Fruit fly (Drosophila melanogaster) whole organism, wandering third instar larva: ENCODE results near the gene vers.

Experiments
- Abd-B ChIP-seq: fragments of >200 bp; optimal IDR thresholded peaks from 2 replicates; lab custom pipeline; 2017; ENCODE audit warnings: missing biosample characterization, missing genetic modification characterization
- CG32264 ChIP-seq: fragments of 200-800 bp; sonication (Bioruptor generic); optimal IDR thresholded peaks from 2 replicates; lab custom pipeline; 2016; ENCODE audit warnings: missing biosample characterization, missing genetic modification characterization
- CG9705 ChIP-seq: fragments of 200-800 bp; sonication (Bioruptor generic); optimal IDR thresholded peaks from 2 replicates; lab custom pipeline; 2018; ENCODE audit warnings: missing biosample characterization, mild to moderate bottlenecking, missing genetic modification characterization
- CrebA ChIP-seq: fragments of 200-800 bp; sonication (Bioruptor generic); optimal IDR thresholded peaks from 2 replicates; lab custom pipeline; 2016; ENCODE audit warnings: missing biosample characterization, mild to moderate bottlenecking, missing genetic modification characterization, borderline replicate concordance
- Dfd ChIP-seq: fragments of >200 bp; optimal IDR thresholded peaks from 2 replicates; lab custom pipeline; 2017; ENCODE audit warnings: missing biosample characterization, missing genetic modification characterization
- Dif ChIP-seq: fragments of 200-275, 200-300 bp; sonication (Bioruptor generic); optimal IDR thresholded peaks from 2 replicates; lab custom pipeline; 2018; ENCODE audit warnings: missing biosample characterization, missing genetic modification characterization; ENCODE audit not compliant: partially characterized antibody
- GATAd ChIP-seq: sonication (Bioruptor generic); optimal IDR thresholded peaks from 2 replicates; lab custom pipeline; 2016; ENCODE audit warnings: missing biosample characterization, missing genetic modification characterization
- HLH106 ChIP-seq: fragments of 200-800 bp; optimal IDR thresholded peaks from 3 replicates; lab custom pipeline; 2019; ENCODE audit warnings: missing biosample characterization, mild to moderate bottlenecking, missing genetic modification characterization, moderate library complexity
- Hnf4 ChIP-seq: fragments of 200-800 bp; sonication (Bioruptor generic); optimal IDR thresholded peaks from 2 replicates; lab custom pipeline; 2016; ENCODE audit warnings: missing biosample characterization, mild to moderate bottlenecking, missing genetic modification characterization
- Hr78 ChIP-seq: fragments of >200 bp; optimal IDR thresholded peaks from 2 replicates; lab custom pipeline; 2017; ENCODE audit warnings: missing biosample characterization, missing genetic modification characterization
- Hr83 ChIP-seq: fragments of 200-300 bp; sonication (Bioruptor generic); optimal IDR thresholded peaks from 2 replicates; lab custom pipeline; 2016; ENCODE audit warnings: missing biosample characterization, mild to moderate bottlenecking, missing genetic modification characterization, moderate library complexity; ENCODE audit not compliant: poor library complexity, severe bottlenecking
- Jra ChIP-seq: sonication (Bioruptor generic); optimal IDR thresholded peaks from 2 replicates; lab custom pipeline; 2016; ENCODE audit warnings: missing biosample characterization, missing genetic modification characterization
- Mio ChIP-seq: sonication (Bioruptor generic); optimal IDR thresholded peaks from 2 replicates; lab custom pipeline; 2016; ENCODE audit warnings: missing biosample characterization, missing genetic modification characterization
- Myc ChIP-seq: fragments of >200 bp; optimal IDR thresholded peaks from 2 replicates; lab custom pipeline; 2017
- N ChIP-seq: fragments of >200 bp; optimal IDR thresholded peaks from 2 replicates; lab custom pipeline; 2018; ENCODE audit warnings: missing biosample characterization, missing external identifiers, missing genetic modification characterization
- OdsH ChIP-seq: fragments of 200-800 bp; sonication (Bioruptor generic); optimal IDR thresholded peaks from 2 replicates; lab custom pipeline; 2016; ENCODE audit warnings: missing biosample characterization, mild to moderate bottlenecking, missing genetic modification characterization
- Rel ChIP-seq, 2 experiments: fragments of 200-800 bp; sonication (Bioruptor generic) in 1 of 2; optimal IDR thresholded peaks; 2 replicates in 1 of 2; 3 replicates in 1 of 2; lab custom pipeline; 2016 to 2019; ENCODE audit warnings: mild to moderate bottlenecking in 2 of 2, missing biosample characterization in 2 of 2, missing genetic modification characterization in 2 of 2, moderate library complexity in 1 of 2
- Sp1 ChIP-seq: fragments of 200-800 bp; sonication (Bioruptor generic); optimal IDR thresholded peaks from 3 replicates; lab custom pipeline; 2019; ENCODE audit warnings: missing biosample characterization, mild to moderate bottlenecking, missing genetic modification characterization, moderate library complexity
- Vsx2 ChIP-seq: fragments of 200-300, 225-300 bp; sonication (Bioruptor generic); optimal IDR thresholded peaks from 2 replicates; lab custom pipeline; 2018; ENCODE audit warnings: missing biosample characterization, missing genetic modification characterization; ENCODE audit not compliant: partially characterized antibody
- br ChIP-seq: fragments of 200-800 bp; sonication (Bioruptor generic); optimal IDR thresholded peaks from 2 replicates; lab custom pipeline; 2016; ENCODE audit warnings: missing biosample characterization, missing genetic modification characterization
- brk ChIP-seq: fragments of 200-800 bp; sonication (Bioruptor generic); optimal IDR thresholded peaks from 2 replicates; lab custom pipeline; 2016; ENCODE audit warnings: missing biosample characterization, mild to moderate bottlenecking, missing genetic modification characterization
- dl ChIP-seq, 2 experiments: fragments of 175-275, 200-275 bp in 1 of 2; fragments of 200-275 bp in 1 of 2; sonication (Bioruptor generic); optimal IDR thresholded peaks; lab custom pipeline; 2018; ENCODE audit warnings: mild to moderate bottlenecking in 2 of 2, missing biosample characterization in 2 of 2, missing genetic modification characterization in 2 of 2, moderate library complexity in 2 of 2; ENCODE audit not compliant: partially characterized antibody in 2 of 2, insufficient read depth in 1 of 2
- dmrt93B ChIP-seq: fragments of 200-800 bp; sonication (Bioruptor generic); optimal IDR thresholded peaks from 2 replicates; lab custom pipeline; 2018; ENCODE audit warnings: missing biosample characterization, mild to moderate bottlenecking, missing genetic modification characterization
- dsf ChIP-seq: sonication (Bioruptor generic); optimal IDR thresholded peaks from 2 replicates; lab custom pipeline; 2016; ENCODE audit warnings: missing biosample characterization, missing genetic modification characterization, borderline replicate concordance
- ey ChIP-seq: fragments of 200-800 bp; sonication (Bioruptor generic); optimal IDR thresholded peaks from 2 replicates; lab custom pipeline; 2016; ENCODE audit warnings: missing biosample characterization, missing genetic modification characterization
- foxo ChIP-seq, 2 experiments: fragments of 200-800 bp; sonication (Bioruptor generic); optimal IDR thresholded peaks; 2 replicates in 1 of 2; 3 replicates in 1 of 2; lab custom pipeline; 2016 to 2017; ENCODE audit warnings: missing biosample characterization in 2 of 2, missing genetic modification characterization in 2 of 2
- fru ChIP-seq: fragments of 200-800 bp; sonication (Bioruptor generic); optimal IDR thresholded peaks from 3 replicates; lab custom pipeline; 2016; ENCODE audit warnings: missing biosample characterization, mild to moderate bottlenecking, missing genetic modification characterization
- h ChIP-seq: fragments of 200-800 bp; sonication (Bioruptor generic); optimal IDR thresholded peaks from 3 replicates; lab custom pipeline; 2016; ENCODE audit warnings: missing biosample characterization, mild to moderate bottlenecking, missing genetic modification characterization
- jim ChIP-seq: fragments of 175-275, 200-325 bp; sonication (Bioruptor generic); optimal IDR thresholded peaks from 2 replicates; lab custom pipeline; 2016; ENCODE audit warnings: missing biosample characterization, mild to moderate bottlenecking, missing genetic modification characterization
- lola ChIP-seq: fragments of >200 bp; optimal IDR thresholded peaks from 2 replicates; lab custom pipeline; 2017; ENCODE audit warnings: missing biosample characterization, missing genetic modification characterization
- pan ChIP-seq: fragments of >200 bp; optimal IDR thresholded peaks from 2 replicates; lab custom pipeline; 2017
- psq ChIP-seq: fragments of 200-800 bp; sonication (Bioruptor generic); optimal IDR thresholded peaks from 3 replicates; lab custom pipeline; 2017; ENCODE audit warnings: missing biosample characterization, mild to moderate bottlenecking, missing genetic modification characterization, moderate library complexity
- rgr ChIP-seq: fragments of 200-800 bp; sonication (Bioruptor generic); optimal IDR thresholded peaks from 3 replicates; lab custom pipeline; 2016; ENCODE audit warnings: missing biosample characterization, mild to moderate bottlenecking, missing genetic modification characterization
- sage ChIP-seq: fragments of 200-800 bp; sonication (Bioruptor generic); optimal IDR thresholded peaks from 2 replicates; lab custom pipeline; 2016; ENCODE audit warnings: missing biosample characterization, mild to moderate bottlenecking, missing genetic modification characterization
- sv ChIP-seq: fragments of 200-800 bp; sonication (Bioruptor generic); optimal IDR thresholded peaks from 3 replicates; lab custom pipeline; 2016; ENCODE audit warnings: missing biosample characterization, missing genetic modification characterization
- tai ChIP-seq: sonication (Bioruptor generic); optimal IDR thresholded peaks from 2 replicates; lab custom pipeline; 2016; ENCODE audit warnings: missing biosample characterization, missing genetic modification characterization
- usp ChIP-seq: fragments of >200 bp; optimal IDR thresholded peaks from 2 replicates; lab custom pipeline; 2017; ENCODE audit warnings: missing biosample characterization, missing genetic modification characterization
- woc ChIP-seq: sonication (Bioruptor generic); optimal IDR thresholded peaks from 2 replicates; lab custom pipeline; 2016; ENCODE audit warnings: missing biosample characterization, mild to moderate bottlenecking, missing genetic modification characterization

Gene vers

dm6 chr3L:12090184-12090897, 25.6 kb upstream of the vers start:
- TF ChIP-seq Dfd (GFP tag; lab: Kevin White, UChicago): no peak
- peak; percentile 38 for TF ChIP-seq HLH106 (tag; lab: Kevin White, UChicago)
- TF ChIP-seq sage (GFP tag; lab: Kevin White, UChicago): no peak
- TF ChIP-seq dsf (GFP tag; lab: Kevin White, UChicago): no peak
- TF ChIP-seq CG9705 (GFP tag; lab: Kevin White, UChicago): no peak
- TF ChIP-seq h: peak; percentile 25
- TF ChIP-seq rgr (GFP tag; lab: Kevin White, UChicago): peak; percentile 25
- peak; percentile 4 for TF ChIP-seq fru
- peak; percentile 3 for TF ChIP-seq woc (GFP tag; lab: Kevin White, UChicago)
- no peak for TF ChIP-seq br (GFP tag; lab: Kevin White, UChicago)
- peak; percentile 9 for TF ChIP-seq OdsH (GFP tag; lab: Kevin White, UChicago)
- TF ChIP-seq Sp1 (GFP tag; lab: Kevin White, UChicago): peak; percentile 49
- TF ChIP-seq Mio (GFP tag; lab: Kevin White, UChicago): no peak
- no peak for TF ChIP-seq usp (GFP tag; lab: Kevin White, UChicago)
- peak in 1 of 2 experiments; percentile 23 for TF ChIP-seq foxo (GFP tag; optimal IDR thresholded peaks at IDR 0.05; lab: Kevin White, UChicago)
- TF ChIP-seq Hnf4 (GFP tag; lab: Kevin White, UChicago): no peak
- TF ChIP-seq lola (GFP tag; lab: Kevin White, UChicago): no peak
- TF ChIP-seq pan (lab: Kevin White, UChicago): no peak
- TF ChIP-seq sv (GFP tag; lab: Kevin White, UChicago): no peak
- no peak for TF ChIP-seq Rel (GFP tag; optimal IDR thresholded peaks at IDR 0.05; lab: Kevin White, UChicago)
- TF ChIP-seq Rel (tag; optimal IDR thresholded peaks at IDR 0.05; lab: Kevin White, UChicago): peak; percentile 89
- TF ChIP-seq GATAd: no peak
- TF ChIP-seq Hr83 (GFP tag; lab: Kevin White, UChicago): no peak
- no peak for TF ChIP-seq Vsx2
- no peak for TF ChIP-seq dl (GFP tag; optimal IDR thresholded peaks at IDR 0.05; lab: Kevin White, UChicago; ENCODE audit: insufficient read depth in 1 of 2, partially characterized antibody in 2 of 2)
- no peak for TF ChIP-seq Dif (GFP tag; lab: Kevin White, UChicago)
- TF ChIP-seq Myc (lab: Kevin White, UChicago): no peak
- peak; percentile 16 for TF ChIP-seq ey (GFP tag; lab: Kevin White, UChicago)
- no peak for TF ChIP-seq N (GFP tag; lab: Kevin White, UChicago)
- no peak for TF ChIP-seq Hr78 (GFP tag; lab: Kevin White, UChicago)
- TF ChIP-seq brk (GFP tag; lab: Kevin White, UChicago): no peak
- no peak for TF ChIP-seq jim (GFP tag; lab: Kevin White, UChicago)
- no peak for TF ChIP-seq tai (GFP tag; lab: Kevin White, UChicago)
- no peak for TF ChIP-seq CrebA (GFP tag; lab: Kevin White, UChicago)
- TF ChIP-seq psq (GFP tag; lab: Kevin White, UChicago): peak; percentile 90
- TF ChIP-seq dmrt93B (GFP tag; lab: Kevin White, UChicago): peak; percentile 33
- TF ChIP-seq CG32264 (GFP tag; lab: Kevin White, UChicago): no peak
- no peak for TF ChIP-seq Jra (GFP tag; lab: Kevin White, UChicago)
- TF ChIP-seq Abd-B (GFP tag; lab: Kevin White, UChicago): no peak
- TF ChIP-seq, all 38 proteins: peak for 12
